Worm (Caenorhabditis elegans) whole organism, early embryonic: ENCODE results near the gene mars-1.

ENCODE experiments used
- B0310.2 ChIP-seq: sonication (generic microtip); optimal IDR thresholded peaks from 2 replicates; lab custom pipeline; 2016; ENCODE audit warnings: mild to moderate bottlenecking, missing genetic modification characterization, missing compliant biosample characterization
- F13C5.2 ChIP-seq: sonication (generic microtip); optimal IDR thresholded peaks from 2 replicates; lab custom pipeline; 2017; ENCODE audit warnings: mild to moderate bottlenecking, missing genetic modification characterization, inconsistent platforms, missing compliant biosample characterization
- aly-1 ChIP-seq: sonication (generic microtip); optimal IDR thresholded peaks from 2 replicates; lab custom pipeline; 2016; ENCODE audit warnings: missing genetic modification characterization, missing compliant biosample characterization
- ama-1 ChIP-seq: fragments of 150-350 bp; optimal IDR thresholded peaks from 2 replicates; lab custom pipeline; 2014
- ceh-13 ChIP-seq: fragments of 200-800 bp; sonication (Bioruptor generic); optimal IDR thresholded peaks from 2 replicates; lab custom pipeline; 2018; ENCODE audit warnings: mild to moderate bottlenecking, missing genetic modification characterization, missing compliant biosample characterization
- ceh-36 ChIP-seq: sonication (generic microtip); optimal IDR thresholded peaks from 2 replicates; lab custom pipeline; 2016; ENCODE audit warnings: missing genetic modification characterization, inconsistent platforms, missing compliant biosample characterization
- ets-7 ChIP-seq: sonication (generic microtip); optimal IDR thresholded peaks from 2 replicates; lab custom pipeline; 2016; ENCODE audit warnings: missing genotype, missing genetic modification characterization, missing compliant biosample characterization
- flt-1 ChIP-seq: fragments of 200-800 bp; sonication (Bioruptor generic); IDR thresholded peaks from 2 replicates; pipeline ENCODE4 v1.3.6; 2022; ENCODE audit warnings: missing genetic modification characterization, missing compliant biosample characterization
- hmbx-1 ChIP-seq: sonication (generic microtip); optimal IDR thresholded peaks from 2 replicates; lab custom pipeline; 2016; ENCODE audit warnings: mild to moderate bottlenecking, missing genetic modification characterization, missing compliant biosample characterization
- hmg-4 ChIP-seq: fragments of 200-800 bp; sonication (Bioruptor generic); optimal IDR thresholded peaks from 2 replicates; lab custom pipeline; 2018; ENCODE audit warnings: mild to moderate bottlenecking, missing genetic modification characterization, missing compliant biosample characterization
- hnd-1 ChIP-seq: sonication (generic microtip); optimal IDR thresholded peaks from 2 replicates; lab custom pipeline; 2016; ENCODE audit warnings: missing genetic modification characterization, missing compliant biosample characterization
- pes-1 ChIP-seq: fragments of 200-800 bp; sonication (Bioruptor generic); IDR thresholded peaks from 2 replicates; pipeline ENCODE4 v1.3.6; 2022; ENCODE audit warnings: missing genetic modification reagents, missing genetic modification characterization, missing compliant biosample characterization
- scrt-1 ChIP-seq: fragments of 200-800 bp; sonication (Bioruptor generic); IDR thresholded peaks from 2 replicates; pipeline ENCODE4 v1.3.6; 2022; ENCODE audit warnings: missing genetic modification characterization, missing compliant biosample characterization
- sea-1 ChIP-seq: fragments of 200-800 bp; sonication (Bioruptor generic); conservative IDR thresholded peaks from 2 replicates; pipeline ENCODE4 v1.3.6; 2022; ENCODE audit warnings: missing genetic modification characterization, missing compliant biosample characterization
- tbx-11 ChIP-seq: fragments of 200-800 bp; sonication (Bioruptor generic); IDR thresholded peaks from 2 replicates; pipeline ENCODE4 v1.3.6; 2022; ENCODE audit warnings: missing genetic modification characterization, missing compliant biosample characterization
- tbx-37 ChIP-seq: fragments of 200-800 bp; sonication (Bioruptor generic); conservative IDR thresholded peaks from 2 replicates; pipeline ENCODE4 v1.3.6; 2022; ENCODE audit warnings: missing genetic modification reagents, missing genetic modification characterization, missing compliant biosample characterization
- tra-4 ChIP-seq: sonication (generic microtip); optimal IDR thresholded peaks from 2 replicates; lab custom pipeline; 2017; ENCODE audit warnings: missing genetic modification characterization, missing compliant biosample characterization

The mars-1 gene

ce11 chrIV:11635437-11636408, at the start of gene mars-1:
TSS of gene mars-1 (minus strand) at chrIV:11635487.
- TF ChIP-seq F13C5.2 (peak; percentile 11), sea-1 (GFP tag; lab: Robert Waterston, UW) (no peak), tbx-37 (GFP tag; lab: Robert Waterston, UW) (peak; percentile 31; the same call in 1 of the 2 replicates)

- TF ChIP-seq hmbx-1 (tag; lab: Kevin White, UChicago) (no peak), F13C5.2 (no peak), flt-1 (GFP tag; lab: Robert Waterston, UW) (no peak), ceh-36 (tag; lab: Kevin White, UChicago) (no peak), tbx-11 (GFP tag; lab: Robert Waterston, UW) (no peak), hmg-4 (no peak), ets-7 (tag; lab: Kevin White, UChicago) (no peak), ama-1 (lab: Kevin White, UChicago) (no peak), tra-4 (tag; lab: Kevin White, UChicago) (no peak), tbx-37 (GFP tag; lab: Robert Waterston, UW) (no peak), B0310.2 (tag; lab: Kevin White, UChicago) (no peak), pes-1 (GFP tag; lab: Robert Waterston, UW) (no peak), hnd-1 (tag; lab: Kevin White, UChicago) (no peak), aly-1 (tag; lab: Kevin White, UChicago) (no peak), scrt-1 (no peak), ceh-13 (GFP tag; lab: Kevin White, UChicago) (no peak), sea-1 (GFP tag; lab: Robert Waterston, UW) (no peak)
Observed at ce11 chrIV:11681905-11682304, 46.6 kb upstream of the mars-1 start, which contains the start of gene ZK792.4. TSS of gene ZK792.4 (minus strand) at chrIV:11682005.

DNA sequence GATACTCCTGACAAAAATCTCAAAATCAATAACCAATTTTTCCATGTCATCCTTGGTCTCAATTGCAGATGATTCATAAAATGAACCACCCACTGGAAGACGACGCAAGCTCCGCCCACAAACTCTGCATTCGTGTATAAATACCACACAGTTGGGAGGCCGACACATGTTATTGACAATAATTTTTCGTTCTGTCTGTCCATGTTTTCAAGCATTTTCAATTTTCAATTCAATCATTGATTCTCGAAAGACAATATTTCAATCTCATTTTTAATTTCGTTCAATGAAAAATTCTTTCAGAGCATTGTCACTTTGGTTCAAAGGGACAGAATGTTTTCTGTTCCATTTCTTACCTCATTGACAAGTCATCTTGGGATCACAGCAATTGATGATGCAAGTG, 40.8 kb upstream of the mars-1 start, which contains the start of gene inx-9:
inx-9 (plus strand) TSS at position 301 of the 400 bp plus-strand sequence.
- TF ChIP-seq tbx-11 (GFP tag; lab: Robert Waterston, UW) (no peak), hmg-4 (no peak), scrt-1 (no peak), pes-1 (GFP tag; lab: Robert Waterston, UW) (no peak), flt-1 (GFP tag; lab: Robert Waterston, UW) (no peak), aly-1 (tag; lab: Kevin White, UChicago) (no peak), ceh-36 (tag; lab: Kevin White, UChicago) (no peak), hnd-1 (tag; lab: Kevin White, UChicago) (no peak), ama-1 (lab: Kevin White, UChicago) (no peak), tra-4 (tag; lab: Kevin White, UChicago) (no peak), F13C5.2 (no peak), B0310.2 (tag; lab: Kevin White, UChicago) (no peak)

DNA sequence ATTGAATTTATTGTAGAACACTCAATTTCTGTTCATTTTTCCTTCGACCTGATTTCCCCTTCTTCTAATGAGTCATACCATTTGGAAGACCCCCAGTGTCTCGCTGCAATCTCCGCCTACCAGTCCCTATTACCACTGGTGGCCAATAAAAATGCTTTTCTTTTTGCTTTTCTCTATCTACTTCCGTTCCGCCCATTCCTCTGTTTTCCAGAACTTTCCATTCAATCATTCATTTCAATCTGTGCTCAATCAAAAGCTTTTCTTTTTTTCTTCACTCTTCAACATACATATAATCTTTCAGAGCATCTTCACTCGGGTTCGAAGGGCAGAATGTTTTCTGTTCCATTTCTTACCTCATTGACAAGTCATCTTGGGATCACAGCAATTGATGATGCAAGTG, 38.3 kb upstream of the mars-1 start, which contains the start of gene inx-8:
inx-8 (plus strand) TSS at position 301 of the 400 bp plus-strand sequence.
- TF ChIP-seq ceh-36 (tag; lab: Kevin White, UChicago): no peak
- no peak for TF ChIP-seq scrt-1
- no peak for TF ChIP-seq hnd-1 (tag; lab: Kevin White, UChicago)
- TF ChIP-seq ets-7 (tag; lab: Kevin White, UChicago): no peak
- TF ChIP-seq flt-1 (GFP tag; lab: Robert Waterston, UW): no peak
- no peak for TF ChIP-seq pes-1 (GFP tag; lab: Robert Waterston, UW)
- TF ChIP-seq hmg-4: no peak
- no peak for TF ChIP-seq tra-4 (tag; lab: Kevin White, UChicago)
- no peak for TF ChIP-seq ceh-13 (GFP tag; lab: Kevin White, UChicago)
- TF ChIP-seq aly-1 (tag; lab: Kevin White, UChicago): no peak
- no peak for TF ChIP-seq hmbx-1 (tag; lab: Kevin White, UChicago)
- no peak for TF ChIP-seq ama-1 (lab: Kevin White, UChicago)
- TF ChIP-seq sea-1 (GFP tag; lab: Robert Waterston, UW): no peak
- TF ChIP-seq F13C5.2: no peak
- TF ChIP-seq B0310.2 (tag; lab: Kevin White, UChicago): no peak
- no peak for TF ChIP-seq tbx-37 (GFP tag; lab: Robert Waterston, UW)

DNA sequence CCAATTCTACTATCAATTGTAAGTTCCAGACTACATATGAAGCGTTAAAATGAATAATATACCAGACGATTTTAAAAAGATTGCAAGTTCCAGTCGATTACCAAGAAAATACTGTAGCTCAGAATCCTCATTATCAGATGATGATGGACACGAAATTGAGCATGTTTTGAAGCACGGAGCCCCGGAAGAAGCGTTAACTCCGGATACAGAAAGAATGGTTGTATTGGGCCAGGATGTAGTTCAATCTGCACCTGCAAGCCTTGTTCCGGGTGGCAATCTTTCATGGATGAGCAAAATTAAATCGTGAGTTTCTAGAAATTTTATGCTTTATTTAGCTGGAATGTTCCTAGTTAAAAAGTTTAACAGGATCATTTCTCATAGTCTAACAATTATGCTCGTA, 32.7 kb upstream of the mars-1 start, which contains the start of gene atg-4.2:
atg-4.2 (plus strand) TSS at position 24 of the 400 bp plus-strand sequence.
- TF ChIP-seq ceh-36 (tag; lab: Kevin White, UChicago) (no peak), tbx-11 (GFP tag; lab: Robert Waterston, UW) (no peak), hmg-4 (no peak), ama-1 (lab: Kevin White, UChicago) (no peak), pes-1 (GFP tag; lab: Robert Waterston, UW) (no peak), scrt-1 (no peak), aly-1 (tag; lab: Kevin White, UChicago) (no peak), sea-1 (GFP tag; lab: Robert Waterston, UW) (no peak), ceh-13 (GFP tag; lab: Kevin White, UChicago) (no peak)

DNA sequence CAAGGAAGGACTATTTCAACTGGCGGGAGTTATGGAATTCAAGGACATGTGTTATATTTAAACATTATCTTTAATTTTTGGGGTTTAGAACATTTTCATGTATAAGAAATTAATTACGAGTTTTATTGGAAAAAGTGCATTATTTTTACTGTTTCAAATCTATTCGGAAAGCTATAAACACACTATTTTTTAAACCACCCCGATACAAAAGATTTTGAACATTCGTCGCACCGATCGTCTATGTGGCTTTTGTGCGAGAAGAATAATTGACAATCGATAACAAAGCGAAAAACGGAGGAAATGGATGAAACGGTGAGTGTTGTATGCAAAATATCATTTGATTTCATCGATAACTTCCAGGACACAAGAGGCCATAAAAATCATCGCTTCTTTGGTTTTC, 29.7 kb upstream of the mars-1 start, which contains the start of gene ZK809.9:
ZK809.9 (plus strand) TSS at position 301 of the 400 bp plus-strand sequence.
- TF ChIP-seq F13C5.2 (no peak), tra-4 (tag; lab: Kevin White, UChicago) (no peak), ets-7 (tag; lab: Kevin White, UChicago) (no peak), pes-1 (GFP tag; lab: Robert Waterston, UW) (no peak), flt-1 (GFP tag; lab: Robert Waterston, UW) (no peak), scrt-1 (no peak)
